Fruit fly (Drosophila melanogaster): ENCODE measurements around the gene Tmem43.
A peak's percentile ranks its signal among the peaks of the same experiment; 100 is the strongest.

DNA sequence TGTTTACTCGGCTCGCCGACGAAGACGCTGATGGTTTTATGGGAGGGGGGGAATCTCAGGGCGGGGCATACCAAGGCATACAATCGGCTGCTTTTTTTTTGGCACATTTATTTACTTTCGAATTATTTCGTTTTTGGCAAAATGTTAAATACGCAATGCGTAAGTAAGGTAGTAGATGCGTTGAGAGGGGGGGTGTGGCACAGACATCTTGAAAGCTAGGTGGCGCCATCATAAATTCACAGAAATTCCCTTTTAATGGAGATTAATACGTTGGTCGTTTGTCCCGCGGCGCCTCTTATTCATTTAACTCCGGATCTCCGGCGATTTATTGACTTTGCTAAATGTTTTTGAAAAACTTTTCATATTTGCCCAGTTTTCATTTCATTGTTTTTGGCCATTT is 26.6 kb upstream of the Tmem43 start:
- TF ChIP-seq CG8478 (optimal IDR thresholded peaks at IDR 0.05) (no peak), CTCF (optimal IDR thresholded peaks at IDR 0.05) (peak; percentile 51 to 68)

Data from S2 (cell line).